Fruit fly (Drosophila melanogaster): ENCODE results near the gene Flo2.
A peak's percentile ranks its signal among the peaks of the same experiment; 100 is the strongest.

Gene Flo2

DNA sequence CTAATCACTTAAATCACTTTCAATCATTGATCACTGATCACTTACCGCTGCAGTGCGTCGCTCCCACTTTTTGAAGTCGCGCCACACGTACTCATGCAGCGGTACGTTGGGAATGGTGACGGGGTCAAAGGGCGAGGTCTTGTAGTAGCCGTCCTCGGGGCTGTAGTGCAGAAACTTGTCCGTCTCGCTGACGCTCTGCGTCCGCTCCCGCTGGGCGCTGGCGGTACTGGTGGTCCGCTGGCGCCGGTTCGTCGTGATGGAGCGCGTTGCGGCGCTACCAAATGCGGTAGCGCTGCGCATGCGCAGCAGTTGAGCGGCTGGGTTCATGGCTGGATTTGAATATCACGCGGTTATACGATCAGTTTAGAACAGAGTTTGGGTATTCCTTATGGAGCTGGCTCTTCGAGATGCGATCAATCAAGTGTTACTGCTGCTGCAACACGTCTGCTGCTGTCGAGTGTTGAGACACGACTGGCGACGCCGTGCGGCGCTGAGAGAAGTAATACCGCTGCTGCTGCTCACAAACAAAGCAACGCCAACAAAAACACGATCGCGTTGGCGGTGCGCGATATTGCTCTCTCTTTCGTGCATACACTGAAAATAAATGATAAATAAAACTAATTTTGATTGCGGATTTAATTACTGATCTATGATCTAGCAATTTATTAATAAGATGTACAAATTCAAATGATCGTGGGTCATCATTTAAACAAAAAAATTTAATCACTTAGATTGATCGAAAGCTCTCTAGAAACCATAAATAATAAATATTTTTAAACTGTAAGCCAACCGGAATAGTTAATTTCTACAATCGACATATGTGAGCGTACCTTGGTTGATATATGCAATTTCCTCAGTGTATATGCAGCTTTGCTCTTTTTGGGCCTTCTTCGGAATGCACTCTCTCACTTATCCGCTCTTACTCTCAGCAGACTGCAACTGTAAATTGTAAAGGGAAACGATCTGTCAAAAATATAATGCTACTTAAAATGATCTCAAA is 111.4 kb downstream of the Flo2 start (continued):
- 0 out of 2 replicates have a peak, but pooled peaks have one; percentile 33 for TF ChIP-seq Taf1 (GFP tag; IDR thresholded peaks at IDR 0.05)
- TF ChIP-seq kay (GFP tag; optimal IDR thresholded peaks at IDR 0.05): peak; percentile 77
- TF ChIP-seq CG17361 (GFP tag; IDR thresholded peaks at IDR 0.05): peak; percentile 99
- TF ChIP-seq nerfin-1 (tag; optimal IDR thresholded peaks at IDR 0.05): peak; percentile 97
- TF ChIP-seq ewg (GFP tag; optimal IDR thresholded peaks at IDR 0.05): peak; percentile 90
- no peak for TF ChIP-seq MBD-R2 (GFP tag; IDR thresholded peaks at IDR 0.05)
- peak; percentile 72 for TF ChIP-seq caup (GFP tag; optimal IDR thresholded peaks at IDR 0.05; ENCODE audit: severe bottlenecking)
- peak; percentile 66 for TF ChIP-seq CG3847 (GFP tag; IDR thresholded peaks at IDR 0.05)
- TF ChIP-seq fd3F (GFP tag; optimal IDR thresholded peaks at IDR 0.05): peak; percentile 73
- peak; percentile 84 for TF ChIP-seq Hmr (GFP tag; optimal IDR thresholded peaks at IDR 0.05)
- peak; percentile 71 for TF ChIP-seq HLH54F (GFP tag; optimal IDR thresholded peaks at IDR 0.05)
- TF ChIP-seq vvl (GFP tag; IDR thresholded peaks at IDR 0.05): peak; percentile 93
- TF ChIP-seq Ptx1 (GFP tag; IDR thresholded peaks at IDR 0.05): peak; percentile 92
- TF ChIP-seq Sox100B (GFP tag; optimal IDR thresholded peaks at IDR 0.05): peak; percentile 98
- no peak for TF ChIP-seq Dip2 (GFP tag; IDR thresholded peaks at IDR 0.05)
- TF ChIP-seq dati (GFP tag; IDR thresholded peaks at IDR 0.05): peak; percentile 19; the same call in 1 of the 2 replicates
- peak; percentile 37 for TF ChIP-seq vfl (GFP tag; optimal IDR thresholded peaks at IDR 0.05)
- peak; percentile 50; the same call in 1 of the 3 replicates for TF ChIP-seq Dbx (GFP tag; IDR thresholded peaks at IDR 0.05)
- peak; percentile 69 for TF ChIP-seq CG6683 (GFP tag; optimal IDR thresholded peaks at IDR 0.05)
- peak; percentile 92 for TF ChIP-seq esg (GFP tag; conservative IDR thresholded peaks at IDR 0.05)
- TF ChIP-seq tup (GFP tag; optimal IDR thresholded peaks at IDR 0.05): peak; percentile 49
- peak; percentile 78 for TF ChIP-seq CG1024 (GFP tag; IDR thresholded peaks at IDR 0.05)
- TF ChIP-seq H2.0 (GFP tag; IDR thresholded peaks at IDR 0.05): peak; percentile 81
- TF ChIP-seq vnd (GFP tag; IDR thresholded peaks at IDR 0.05; ENCODE audit: partially characterized antibody): no peak
- TF ChIP-seq gfzf (GFP tag; optimal IDR thresholded peaks at IDR 0.05): no peak
- TF ChIP-seq CG4730 (GFP tag; IDR thresholded peaks at IDR 0.05): peak; percentile 81
- peak; percentile 95 for TF ChIP-seq CG2202 (tag; optimal IDR thresholded peaks at IDR 0.05)
- TF ChIP-seq Sox102F (GFP tag; optimal IDR thresholded peaks at IDR 0.05): peak; percentile 94

DNA sequence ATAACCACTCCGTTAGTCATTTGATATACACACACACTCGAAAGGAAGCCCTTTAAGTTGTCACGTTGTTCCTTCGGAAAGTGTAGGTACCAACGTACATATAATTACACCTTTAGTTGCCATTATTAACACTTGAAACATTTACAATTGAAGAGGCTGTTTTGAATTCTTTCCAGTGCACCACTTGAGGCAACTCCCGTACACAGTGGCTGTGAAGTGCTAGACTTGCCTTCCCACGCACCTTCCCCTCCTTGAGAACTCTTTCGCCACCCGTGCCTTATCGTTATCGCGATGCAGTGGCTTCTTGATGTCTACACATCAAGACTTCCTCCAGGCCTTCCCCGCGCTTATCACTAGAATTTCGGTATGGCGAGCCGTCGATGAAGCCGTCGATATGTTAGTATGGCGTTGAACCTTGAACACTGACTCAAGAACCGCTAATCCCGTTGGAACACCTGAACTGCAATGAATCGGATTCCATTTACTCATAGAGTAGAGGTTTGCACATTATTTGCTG is 112.2 kb downstream of the Flo2 start:
- TF ChIP-seq Med (GFP tag) (peak; percentile 71), crol (GFP tag; IDR thresholded peaks at IDR 0.05) (peak; percentile 62), esg (GFP tag; conservative IDR thresholded peaks at IDR 0.05) (no peak), CG15479 (GFP tag; optimal IDR thresholded peaks at IDR 0.05) (peak; percentile 26), ci (GFP tag; IDR thresholded peaks at IDR 0.05) (peak; percentile 17; the same call in 1 of the 3 replicates), chinmo (GFP tag; IDR thresholded peaks at IDR 0.05; ENCODE audit: partially characterized antibody) (0 out of 4 replicates have a peak, but pooled peaks have one; percentile 11), CG11398 (GFP tag; optimal IDR thresholded peaks at IDR 0.05) (no peak), gce (GFP tag; IDR thresholded peaks at IDR 0.05) (0 out of 3 replicates have a peak, but pooled peaks have one; percentile 44), peb (GFP tag; IDR thresholded peaks at IDR 0.05) (no peak), vvl (GFP tag; IDR thresholded peaks at IDR 0.05) (peak; percentile 4; the same call in 1 of the 2 replicates), exex (tag; optimal IDR thresholded peaks at IDR 0.05) (peak; percentile 23), ken (GFP tag; IDR thresholded peaks at IDR 0.05) (0 out of 3 replicates have a peak, but pooled peaks have one; percentile 28), grn (GFP tag; optimal IDR thresholded peaks at IDR 0.05) (peak; percentile 85), CG10147 (GFP tag; optimal IDR thresholded peaks at IDR 0.05) (no peak), vnd (GFP tag; IDR thresholded peaks at IDR 0.05; ENCODE audit: partially characterized antibody) (peak; percentile 47; the same call in 1 of the 3 replicates), CG12769 (tag; optimal IDR thresholded peaks at IDR 0.05) (peak; percentile 42), slbo (GFP tag; IDR thresholded peaks at IDR 0.05) (peak; percentile 15; the same call in 1 of the 2 replicates)
